Worm (Caenorhabditis elegans) whole organism, L4 larva: ENCODE measurements around the gene oac-59.

Experiments
- ZK546.5 ChIP-seq, 2 experiments: sonication (generic microtip); optimal IDR thresholded peaks; 2 replicates each; lab custom pipeline; 2017; ENCODE audit warnings: missing biosample characterization in 2 of 2, missing genetic modification characterization in 2 of 2
- cey-2 ChIP-seq: sonication (generic microtip); optimal IDR thresholded peaks from 3 replicates; lab custom pipeline; 2017; ENCODE audit warnings: missing genetic modification characterization, mild to moderate bottlenecking, missing compliant biosample characterization, antibody characterized with exemption, borderline replicate concordance; ENCODE audit not compliant: insufficient read depth
- daf-12 ChIP-seq: fragments of 150-350 bp; optimal IDR thresholded peaks from 2 replicates; lab custom pipeline; 2014; ENCODE audit warnings: missing biosample characterization, missing genetic modification reagents, missing genetic modification characterization
- fos-1 ChIP-seq: fragments of 150-350 bp; optimal IDR thresholded peaks from 2 replicates; lab custom pipeline; 2014; ENCODE audit warnings: missing biosample characterization, missing genetic modification characterization
- mep-1 ChIP-seq: fragments of 150-350 bp; sonication (generic microtip); optimal IDR thresholded peaks from 3 replicates; lab custom pipeline; 2014; ENCODE audit warnings: missing biosample characterization, missing genetic modification characterization
- nhr-237 ChIP-seq: sonication (generic microtip); optimal IDR thresholded peaks from 2 replicates; lab custom pipeline; 2017; ENCODE audit warnings: missing biosample characterization, missing genetic modification characterization
- snpc-1.2 ChIP-seq: fragments of 200-800 bp; sonication (Bioruptor generic); IDR thresholded peaks from 2 replicates; pipeline ENCODE4 v1.3.6; 2022; ENCODE audit warnings: missing genetic modification reagents, missing genetic modification characterization, missing compliant biosample characterization
- zag-1 ChIP-seq: fragments of 150-350 bp; optimal IDR thresholded peaks from 2 replicates; lab custom pipeline; 2014; ENCODE audit warnings: missing biosample characterization, missing genetic modification characterization

- TF ChIP-seq snpc-1.2 (GFP tag; lab: Robert Waterston, UW) (no peak), daf-12 (tag; lab: Kevin White, UChicago) (no peak), ZK546.5 (tag; optimal IDR thresholded peaks at IDR 0.05; lab: Kevin White, UChicago) (no peak), cey-2 (no peak), nhr-237 (tag; lab: Kevin White, UChicago) (no peak), fos-1 (tag; lab: Kevin White, UChicago) (no peak), mep-1 (no peak), zag-1 (tag; lab: Kevin White, UChicago) (no peak)
Measured at ce11 chrIV:12334708-12335107, 33.6 kb upstream of the oac-59 start.
